Worm (Caenorhabditis elegans) whole organism, young adult: ENCODE measurements around the gene ZK402.1.
A peak's percentile ranks its signal among the peaks of the same experiment; 100 is the strongest.

Source experiments
- B0019.2 ChIP-seq: fragments of 200-800 bp; sonication (Bioruptor generic); conservative IDR thresholded peaks from 2 replicates; pipeline ENCODE4 v1.3.6; 2022; ENCODE audit warnings: missing genetic modification reagents, missing genetic modification characterization, missing compliant biosample characterization
- B0035.1 ChIP-seq: sonication (generic microtip); optimal IDR thresholded peaks from 2 replicates; lab custom pipeline; 2016; ENCODE audit warnings: missing genetic modification characterization, mild to moderate bottlenecking, missing compliant biosample characterization, missing genotype, missing genetic modification reagents
- B0336.3 ChIP-seq: fragments of 200-800 bp; sonication (Bioruptor generic); IDR thresholded peaks from 2 replicates; pipeline ENCODE4 v1.3.6; 2022; ENCODE audit warnings: missing genetic modification characterization, missing compliant biosample characterization
- C06A6.2 ChIP-seq: fragments of 200-800 bp; sonication (Bioruptor generic); conservative IDR thresholded peaks from 2 replicates; pipeline ENCODE4 v1.3.6; 2022; ENCODE audit warnings: missing genetic modification characterization, missing compliant biosample characterization
- F33H1.4 ChIP-seq: fragments of 200-800 bp; sonication (Bioruptor generic); IDR thresholded peaks from 2 replicates; pipeline ENCODE4 v1.3.6; 2022; ENCODE audit warnings: missing genetic modification reagents, missing genetic modification characterization, missing compliant biosample characterization
- F57C9.4 ChIP-seq: sonication (generic microtip); optimal IDR thresholded peaks from 2 replicates; lab custom pipeline; 2017; ENCODE audit warnings: mild to moderate bottlenecking, missing genetic modification characterization, missing compliant biosample characterization
- K11D2.4 ChIP-seq: fragments of 200-800 bp; sonication (Bioruptor generic); IDR thresholded peaks from 2 replicates; pipeline ENCODE4 v1.3.6; 2022; ENCODE audit warnings: missing genetic modification reagents, missing genetic modification characterization, missing compliant biosample characterization
- K12H6.12 ChIP-seq: fragments of 200-800 bp; sonication (Bioruptor generic); optimal IDR thresholded peaks from 2 replicates; lab custom pipeline; 2018; ENCODE audit warnings: mild to moderate bottlenecking, missing genetic modification characterization, missing compliant biosample characterization
- T07F8.4 ChIP-seq: sonication (generic microtip); optimal IDR thresholded peaks from 2 replicates; lab custom pipeline; 2016; ENCODE audit warnings: mild to moderate bottlenecking, missing genetic modification characterization, moderate library complexity, missing compliant biosample characterization
- Y53G8AR.9 ChIP-seq: fragments of 200-800 bp; sonication (Bioruptor generic); conservative IDR thresholded peaks from 2 replicates; pipeline ENCODE4 v1.3.6; 2022; ENCODE audit warnings: missing genetic modification reagents, missing genetic modification characterization, missing compliant biosample characterization
- Y67H2A.10 ChIP-seq: fragments of 200-800 bp; sonication (Bioruptor generic); conservative IDR thresholded peaks from 2 replicates; pipeline ENCODE4 v1.3.6; 2022; ENCODE audit warnings: missing genetic modification reagents, missing genetic modification characterization, missing compliant biosample characterization
- ZK185.1 ChIP-seq: sonication (generic microtip); optimal IDR thresholded peaks from 2 replicates; lab custom pipeline; 2016; ENCODE audit warnings: mild to moderate bottlenecking, missing genetic modification characterization, missing compliant biosample characterization; ENCODE audit not compliant: poor library complexity, severe bottlenecking
- akir-1 ChIP-seq: fragments of 200-800 bp; sonication (Bioruptor generic); optimal IDR thresholded peaks from 2 replicates; lab custom pipeline; 2018; ENCODE audit warnings: mild to moderate bottlenecking, missing genetic modification characterization, moderate library complexity, missing compliant biosample characterization
- athp-1 ChIP-seq: sonication (generic microtip); optimal IDR thresholded peaks from 2 replicates; lab custom pipeline; 2017; ENCODE audit warnings: mild to moderate bottlenecking, missing genetic modification characterization, missing compliant biosample characterization
- attf-5 ChIP-seq: fragments of 200-800 bp; sonication (Bioruptor generic); optimal IDR thresholded peaks from 2 replicates; lab custom pipeline; 2018; ENCODE audit warnings: mild to moderate bottlenecking, missing genetic modification characterization, missing compliant biosample characterization
- attf-6 ChIP-seq: fragments of 200-800 bp; sonication (Bioruptor generic); IDR thresholded peaks from 2 replicates; pipeline ENCODE4 v1.3.6; 2022; ENCODE audit warnings: missing genetic modification reagents, missing genetic modification characterization, missing compliant biosample characterization
- bed-2 ChIP-seq: fragments of 200-800 bp; sonication (Bioruptor generic); IDR thresholded peaks from 2 replicates; pipeline ENCODE4 v1.3.6; 2022; ENCODE audit warnings: missing genetic modification reagents, missing genetic modification characterization, missing compliant biosample characterization
- ceh-27 ChIP-seq: fragments of 200-800 bp; sonication (Bioruptor generic); optimal IDR thresholded peaks from 2 replicates; lab custom pipeline; 2018; ENCODE audit warnings: mild to moderate bottlenecking, missing genetic modification characterization, moderate library complexity, missing compliant biosample characterization
- chd-7 ChIP-seq: sonication (generic microtip); optimal IDR thresholded peaks from 2 replicates; lab custom pipeline; 2016; ENCODE audit warnings: mild to moderate bottlenecking, missing genetic modification characterization, moderate library complexity, missing compliant biosample characterization
- die-1 ChIP-seq: sonication (generic microtip); optimal IDR thresholded peaks from 2 replicates; lab custom pipeline; 2016; ENCODE audit warnings: missing genotype, mild to moderate bottlenecking, missing genetic modification characterization, missing compliant biosample characterization
- dox-1 ChIP-seq: fragments of 200-800 bp; sonication (Bioruptor generic); IDR thresholded peaks from 2 replicates; pipeline ENCODE4 v1.3.6; 2022; ENCODE audit warnings: missing genetic modification reagents, missing genetic modification characterization, missing compliant biosample characterization
- egl-44 ChIP-seq: fragments of 200-800 bp; sonication (Bioruptor generic); IDR thresholded peaks from 2 replicates; pipeline ENCODE4 v1.3.6; 2022; ENCODE audit warnings: missing genetic modification reagents, missing genetic modification characterization, missing compliant biosample characterization
- ets-4 ChIP-seq: fragments of 200-800 bp; sonication (Bioruptor generic); optimal IDR thresholded peaks from 2 replicates; lab custom pipeline; 2018; ENCODE audit warnings: mild to moderate bottlenecking, missing genetic modification characterization, missing compliant biosample characterization
- fkh-3 ChIP-seq: sonication (generic microtip); optimal IDR thresholded peaks from 2 replicates; lab custom pipeline; 2016; ENCODE audit warnings: mild to moderate bottlenecking, missing genetic modification characterization, missing compliant biosample characterization
- gei-17 ChIP-seq: fragments of 200-800 bp; sonication (Bioruptor generic); optimal IDR thresholded peaks from 2 replicates; lab custom pipeline; 2018; ENCODE audit warnings: mild to moderate bottlenecking, missing genetic modification characterization, missing compliant biosample characterization
- hlh-12 ChIP-seq: sonication (generic microtip); optimal IDR thresholded peaks from 2 replicates; lab custom pipeline; 2016; ENCODE audit warnings: missing genetic modification characterization, missing compliant biosample characterization
- hmg-1.2 ChIP-seq: fragments of 200-800 bp; sonication (Bioruptor generic); IDR thresholded peaks from 2 replicates; pipeline ENCODE4 v1.3.6; 2022; ENCODE audit warnings: missing genetic modification reagents, missing genetic modification characterization, missing compliant biosample characterization
- hmg-20 ChIP-seq: fragments of 200-800 bp; sonication (Bioruptor generic); IDR thresholded peaks from 2 replicates; pipeline ENCODE4 v1.3.6; 2022; ENCODE audit warnings: missing genetic modification reagents, missing genetic modification characterization, missing compliant biosample characterization
- lin-26 ChIP-seq: fragments of 200-800 bp; sonication (Bioruptor generic); IDR thresholded peaks from 2 replicates; pipeline ENCODE4 v1.3.6; 2022; ENCODE audit warnings: missing genetic modification reagents, missing genetic modification characterization, missing compliant biosample characterization
- lin-35 ChIP-seq, 3 experiments: fragments of 150-350 bp in 2 of 3; sonication (generic microtip) in 1 of 3; optimal IDR thresholded peaks; 2 replicates each; lab custom pipeline; 2014 to 2018; ENCODE audit warnings: missing biosample characterization in 3 of 3, missing genetic modification characterization in 3 of 3, missing genetic modification reagents in 3 of 3
- lin-40 ChIP-seq: sonication (generic microtip); optimal IDR thresholded peaks from 2 replicates; lab custom pipeline; 2016; ENCODE audit warnings: missing genetic modification characterization, mild to moderate bottlenecking, missing compliant biosample characterization, missing genotype, missing genetic modification reagents
- lir-1 ChIP-seq: fragments of 200-800 bp; sonication (Bioruptor generic); conservative IDR thresholded peaks from 2 replicates; pipeline ENCODE4 v1.3.6; 2022; ENCODE audit warnings: missing genetic modification reagents, missing genetic modification characterization, missing compliant biosample characterization
- madf-3 ChIP-seq: fragments of 200-800 bp; sonication (Bioruptor generic); IDR thresholded peaks from 2 replicates; pipeline ENCODE4 v1.3.6; 2022; ENCODE audit warnings: missing genetic modification reagents, missing genetic modification characterization, missing compliant biosample characterization
- madf-6 ChIP-seq: fragments of 200-800 bp; sonication (Bioruptor generic); IDR thresholded peaks from 2 replicates; pipeline ENCODE4 v1.3.6; 2022; ENCODE audit warnings: missing genetic modification reagents, missing genetic modification characterization, missing compliant biosample characterization
- mel-28 ChIP-seq: sonication (generic microtip); optimal IDR thresholded peaks from 2 replicates; lab custom pipeline; 2016; ENCODE audit warnings: borderline replicate concordance, mild to moderate bottlenecking, missing genetic modification characterization, missing compliant biosample characterization
- nfyb-1 ChIP-seq: fragments of 200-800 bp; sonication (Bioruptor generic); IDR thresholded peaks from 2 replicates; pipeline ENCODE4 v1.3.6; 2022; ENCODE audit warnings: missing genetic modification reagents, missing genetic modification characterization, missing compliant biosample characterization
- nhr-120 ChIP-seq: fragments of 200-800 bp; sonication (Bioruptor generic); IDR thresholded peaks from 2 replicates; pipeline ENCODE4 v1.3.6; 2022; ENCODE audit warnings: missing genetic modification characterization, missing compliant biosample characterization
- nhr-80 ChIP-seq: sonication (generic microtip); optimal IDR thresholded peaks from 2 replicates; lab custom pipeline; 2016; ENCODE audit warnings: missing genetic modification characterization, missing compliant biosample characterization
- nhr-90 ChIP-seq: sonication (generic microtip); optimal IDR thresholded peaks from 2 replicates; lab custom pipeline; 2016; ENCODE audit warnings: missing genotype, mild to moderate bottlenecking, missing genetic modification characterization, missing compliant biosample characterization
- pha-4 ChIP-seq: fragments of 150-350 bp; sonication (generic microtip); optimal IDR thresholded peaks from 2 replicates; lab custom pipeline; 2014; ENCODE audit warnings: missing biosample characterization, missing genetic modification reagents, missing genetic modification characterization
- rcor-1 ChIP-seq: fragments of 200-800 bp; sonication (Bioruptor generic); IDR thresholded peaks from 2 replicates; pipeline ENCODE4 v1.3.6; 2022; ENCODE audit warnings: missing genetic modification reagents, missing genetic modification characterization, missing compliant biosample characterization
- snpc-4 ChIP-seq, 5 experiments: fragments of 150-350 bp in 1 of 5; sonication (generic microtip) in 4 of 5; optimal IDR thresholded peaks; 2 replicates each; lab custom pipeline; 2014 to 2018; ENCODE audit warnings: missing genetic modification characterization in 5 of 5, missing biosample characterization in 3 of 5, antibody characterized with exemption in 2 of 5, mild to moderate bottlenecking in 2 of 5, missing compliant biosample characterization in 2 of 5, missing genotype in 2 of 5, moderate library complexity in 2 of 5, missing genetic modification reagents in 1 of 5
- tlf-1 ChIP-seq: fragments of 200-800 bp; sonication (Bioruptor generic); optimal IDR thresholded peaks from 2 replicates; lab custom pipeline; 2018; ENCODE audit warnings: mild to moderate bottlenecking, missing genetic modification characterization, missing compliant biosample characterization
- unc-62 ChIP-seq: fragments of 150-350 bp; optimal IDR thresholded peaks from 2 replicates; lab custom pipeline; 2014; ENCODE audit warnings: missing biosample characterization, missing genetic modification reagents, missing genetic modification characterization
- zfh-2 ChIP-seq: fragments of 200-800 bp; sonication (Bioruptor generic); conservative IDR thresholded peaks from 2 replicates; pipeline ENCODE4 v1.3.6; 2022; ENCODE audit warnings: missing genetic modification reagents, missing genetic modification characterization, missing compliant biosample characterization
- ztf-18 ChIP-seq: sonication (generic microtip); optimal IDR thresholded peaks from 2 replicates; lab custom pipeline; 2016; ENCODE audit warnings: missing genotype, mild to moderate bottlenecking, missing genetic modification characterization, missing compliant biosample characterization

Gene ZK402.1

DNA sequence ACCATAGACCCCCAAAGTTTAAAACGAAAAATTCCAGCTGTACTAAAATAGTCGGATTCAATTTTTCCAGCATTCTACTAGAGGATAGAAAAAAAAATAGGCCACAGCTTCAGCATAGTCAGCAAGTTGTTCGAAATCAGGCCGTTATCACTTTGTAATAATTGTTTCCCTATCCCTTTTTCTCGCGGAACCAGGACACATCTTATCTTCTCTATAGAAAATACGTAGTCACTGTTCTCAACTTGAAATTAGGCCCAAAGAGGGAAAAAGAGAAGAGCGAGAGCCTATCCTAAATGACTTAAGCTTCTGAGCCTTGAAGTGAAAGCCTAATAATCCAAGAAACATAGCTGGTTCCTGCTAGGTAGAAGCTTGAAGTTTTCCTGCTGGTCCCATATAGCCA is 41.6 kb downstream of the ZK402.1 start (continued):
- TF ChIP-seq Y53G8AR.9: no peak
- no peak for TF ChIP-seq unc-62
- TF ChIP-seq lin-35 (GFP tag; optimal IDR thresholded peaks at IDR 0.05; lab: Kevin White, UChicago): no peak
- peak; percentile 33 for TF ChIP-seq tlf-1 (GFP tag; lab: Kevin White, UChicago)

DNA sequence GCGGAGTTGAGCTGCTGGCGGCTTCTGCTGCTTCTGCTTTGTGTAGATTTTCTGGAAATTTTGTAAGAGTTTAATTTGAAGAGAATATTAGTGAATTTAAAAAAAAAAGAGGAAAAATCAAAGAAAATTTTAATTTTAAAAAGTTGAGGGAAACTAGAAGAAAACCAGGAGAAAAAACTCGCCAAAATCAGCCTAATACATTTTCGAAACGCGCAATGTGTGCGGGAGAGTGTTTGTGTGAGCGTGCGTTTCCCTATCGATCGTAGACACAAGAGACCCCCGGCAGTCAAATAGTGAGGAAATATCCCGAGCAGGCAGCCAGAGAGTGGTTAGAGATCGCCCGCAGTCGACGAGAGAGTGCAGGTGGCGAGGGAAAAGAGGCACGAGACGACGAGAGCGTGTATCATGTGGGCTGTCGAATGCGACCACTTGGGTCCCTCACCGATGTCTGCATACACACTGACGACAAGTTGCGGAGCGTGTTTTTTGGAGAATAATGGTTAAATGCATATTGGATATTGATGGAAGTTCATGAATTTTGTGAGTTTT is 42.6 kb downstream of the ZK402.1 start, which contains the start of gene zfp-3:
TSS of gene zfp-3 (minus strand) at position 51 of the 549 bp plus-strand sequence.
- peak; percentile 84 for TF ChIP-seq pha-4 (tag; lab: Kevin White, UChicago)
- TF ChIP-seq Y67H2A.10 (GFP tag; lab: Robert Waterston, UW): peak; percentile 87
- TF ChIP-seq nhr-90 (tag; lab: Kevin White, UChicago): peak; percentile 44
- TF ChIP-seq hmg-20: peak; percentile 53; the same call in 1 of the 2 replicates
- no peak for TF ChIP-seq madf-3
- TF ChIP-seq lin-35 (GFP tag; optimal IDR thresholded peaks at IDR 0.05; lab: Kevin White, UChicago): peak in 1 of 3 experiments; percentile 76
- TF ChIP-seq ztf-18 (tag; lab: Kevin White, UChicago): peak; percentile 39
- peak; percentile 91 for TF ChIP-seq C06A6.2 (GFP tag; lab: Robert Waterston, UW)
- TF ChIP-seq ets-4 (GFP tag; lab: Kevin White, UChicago): peak; percentile 19
- peak; percentile 83 for TF ChIP-seq egl-44 (GFP tag; lab: Robert Waterston, UW)
- TF ChIP-seq akir-1 (GFP tag; lab: Kevin White, UChicago): peak; percentile 76
- TF ChIP-seq madf-6 (GFP tag; lab: Robert Waterston, UW): no peak
- TF ChIP-seq snpc-4 (GFP tag; optimal IDR thresholded peaks at IDR 0.05; lab: Kevin White, UChicago): peak; percentile 55
- TF ChIP-seq snpc-4 (tag; optimal IDR thresholded peaks at IDR 0.05; lab: Kevin White, UChicago): peak; percentile 45 to 78 (median 68)
- peak; percentile 80 for TF ChIP-seq lir-1 (GFP tag; lab: Robert Waterston, UW)
- TF ChIP-seq dox-1 (GFP tag; lab: Robert Waterston, UW): peak; percentile 85
- no peak for TF ChIP-seq mel-28 (tag; lab: Kevin White, UChicago)
- peak; percentile 56 for TF ChIP-seq F33H1.4 (GFP tag; lab: Robert Waterston, UW)
- TF ChIP-seq B0035.1 (tag; lab: Kevin White, UChicago): peak; percentile 65
- peak; percentile 89 for TF ChIP-seq K11D2.4 (GFP tag; lab: Robert Waterston, UW)
- TF ChIP-seq attf-6 (GFP tag; lab: Robert Waterston, UW): no peak
- TF ChIP-seq bed-2 (GFP tag; lab: Robert Waterston, UW): no peak
- TF ChIP-seq die-1: peak; percentile 11
- peak; percentile 76 for TF ChIP-seq nhr-80 (tag; lab: Kevin White, UChicago)
- TF ChIP-seq gei-17: peak; percentile 87
- TF ChIP-seq rcor-1 (GFP tag; lab: Robert Waterston, UW): peak; percentile 55
- TF ChIP-seq athp-1 (tag; lab: Kevin White, UChicago): peak; percentile 92
- peak; percentile 88 for TF ChIP-seq B0336.3 (GFP tag; lab: Robert Waterston, UW)
- peak; percentile 76 for TF ChIP-seq chd-7
- TF ChIP-seq ZK185.1 (tag; lab: Kevin White, UChicago): peak; percentile 87
- TF ChIP-seq nfyb-1: peak; percentile 84
- peak; percentile 96 for TF ChIP-seq attf-5 (GFP tag; lab: Kevin White, UChicago)
- no peak for TF ChIP-seq F57C9.4 (tag; lab: Kevin White, UChicago)
- TF ChIP-seq hlh-12: no peak
- TF ChIP-seq hmg-1.2 (GFP tag; lab: Robert Waterston, UW): peak; percentile 93
- TF ChIP-seq T07F8.4 (tag; lab: Kevin White, UChicago): peak; percentile 18
- TF ChIP-seq nhr-120: no peak
- peak; percentile 95 for TF ChIP-seq ceh-27 (GFP tag; lab: Kevin White, UChicago)
- TF ChIP-seq fkh-3: no peak
- peak; percentile 97 for TF ChIP-seq zfh-2
- peak; percentile 95 for TF ChIP-seq lin-40
- no peak for TF ChIP-seq B0019.2
- TF ChIP-seq lin-26 (GFP tag; lab: Robert Waterston, UW): peak; percentile 59
- peak; percentile 91 for TF ChIP-seq K12H6.12 (tag; lab: Kevin White, UChicago)
